Worm (Caenorhabditis elegans) whole organism, late embryonic: ENCODE results near the gene F57F4.1.

ENCODE experiments used
- C08G9.2 ChIP-seq: sonication (generic microtip); optimal IDR thresholded peaks from 2 replicates; lab custom pipeline; 2016; ENCODE audit warnings: mild to moderate bottlenecking, missing genetic modification characterization, moderate library complexity, missing compliant biosample characterization
- C38D4.7 ChIP-seq: fragments of 200-800 bp; sonication (Bioruptor generic); optimal IDR thresholded peaks from 2 replicates; lab custom pipeline; 2018; ENCODE audit warnings: mild to moderate bottlenecking, missing genetic modification characterization, moderate library complexity, missing compliant biosample characterization
- K09A11.1 ChIP-seq: sonication (generic microtip); optimal IDR thresholded peaks from 2 replicates; lab custom pipeline; 2017; ENCODE audit warnings: antibody characterized with exemption, mild to moderate bottlenecking, missing genetic modification characterization, missing compliant biosample characterization; ENCODE audit not compliant: insufficient read depth
- Y22D7AL.16 ChIP-seq: sonication (generic microtip); optimal IDR thresholded peaks from 2 replicates; lab custom pipeline; 2016; ENCODE audit warnings: missing genetic modification characterization, missing compliant biosample characterization
- ceh-14 ChIP-seq: sonication (generic microtip); optimal IDR thresholded peaks from 2 replicates; lab custom pipeline; 2016; ENCODE audit warnings: missing genotype, missing genetic modification characterization, missing compliant biosample characterization
- ceh-2 ChIP-seq: sonication (generic microtip); optimal IDR thresholded peaks from 2 replicates; lab custom pipeline; 2016; ENCODE audit warnings: missing genotype, missing genetic modification characterization, missing compliant biosample characterization
- ceh-24 ChIP-seq: sonication (generic microtip); optimal IDR thresholded peaks from 2 replicates; lab custom pipeline; 2016; ENCODE audit warnings: mild to moderate bottlenecking, missing genetic modification characterization, missing compliant biosample characterization
- ceh-30 ChIP-seq: fragments of 150-350 bp; optimal IDR thresholded peaks from 2 replicates; lab custom pipeline; 2014; ENCODE audit warnings: missing biosample characterization, missing genetic modification characterization
- ceh-45 ChIP-seq: fragments of 200-800 bp; sonication (Bioruptor generic); IDR thresholded peaks from 2 replicates; pipeline ENCODE4 v1.3.6; 2022; ENCODE audit warnings: missing genetic modification reagents, missing genetic modification characterization, missing compliant biosample characterization
- ceh-48 ChIP-seq: sonication (generic microtip); optimal IDR thresholded peaks from 2 replicates; lab custom pipeline; 2016; ENCODE audit warnings: missing genetic modification characterization, inconsistent platforms, missing compliant biosample characterization
- ceh-9 ChIP-seq: sonication (generic microtip); optimal IDR thresholded peaks from 2 replicates; lab custom pipeline; 2016; ENCODE audit warnings: mild to moderate bottlenecking, missing genetic modification characterization, inconsistent platforms, missing compliant biosample characterization
- che-1 ChIP-seq: sonication (generic microtip); optimal IDR thresholded peaks from 2 replicates; lab custom pipeline; 2016; ENCODE audit warnings: mild to moderate bottlenecking, missing genetic modification characterization, missing compliant biosample characterization
- dve-1 ChIP-seq: sonication (generic microtip); optimal IDR thresholded peaks from 2 replicates; lab custom pipeline; 2017; ENCODE audit warnings: antibody characterized with exemption, mild to moderate bottlenecking, missing genetic modification characterization, missing compliant biosample characterization
- elt-4 ChIP-seq: sonication (generic microtip); optimal IDR thresholded peaks from 2 replicates; lab custom pipeline; 2016; ENCODE audit warnings: missing genetic modification characterization, missing compliant biosample characterization
- eyg-1 ChIP-seq: sonication (generic microtip); optimal IDR thresholded peaks from 2 replicates; lab custom pipeline; 2016; ENCODE audit warnings: missing genotype, missing genetic modification characterization, missing compliant biosample characterization
- fax-1 ChIP-seq: sonication (generic microtip); optimal IDR thresholded peaks from 2 replicates; lab custom pipeline; 2016; ENCODE audit warnings: missing genotype, missing genetic modification characterization, missing compliant biosample characterization
- hlh-15 ChIP-seq: sonication (generic microtip); optimal IDR thresholded peaks from 2 replicates; lab custom pipeline; 2016; ENCODE audit warnings: missing genetic modification characterization, missing compliant biosample characterization
- hlh-30 ChIP-seq: sonication (generic microtip); optimal IDR thresholded peaks from 2 replicates; lab custom pipeline; 2017; ENCODE audit warnings: antibody characterized with exemption, missing genetic modification characterization, missing compliant biosample characterization; ENCODE audit not compliant: insufficient read depth
- hlh-6 ChIP-seq: sonication (generic microtip); optimal IDR thresholded peaks from 2 replicates; lab custom pipeline; 2016; ENCODE audit warnings: missing genotype, missing genetic modification characterization, missing compliant biosample characterization
- lim-6 ChIP-seq: sonication (generic microtip); optimal IDR thresholded peaks from 2 replicates; lab custom pipeline; 2016; ENCODE audit warnings: missing genetic modification characterization, missing compliant biosample characterization
- mec-3 ChIP-seq: sonication (generic microtip); optimal IDR thresholded peaks from 2 replicates; lab custom pipeline; 2016; ENCODE audit warnings: borderline replicate concordance, missing genetic modification characterization, missing compliant biosample characterization
- nfya-1 ChIP-seq: sonication (generic microtip); optimal IDR thresholded peaks from 2 replicates; lab custom pipeline; 2017; ENCODE audit warnings: missing genetic modification characterization, mild to moderate bottlenecking, missing compliant biosample characterization, antibody characterized with exemption, moderate library complexity
- odd-2 ChIP-seq: sonication (generic microtip); optimal IDR thresholded peaks from 2 replicates; lab custom pipeline; 2017; ENCODE audit warnings: antibody characterized with exemption, mild to moderate bottlenecking, missing genetic modification characterization, missing compliant biosample characterization
- pag-3 ChIP-seq: sonication (generic microtip); optimal IDR thresholded peaks from 2 replicates; lab custom pipeline; 2016; ENCODE audit warnings: missing compliant biosample characterization, missing genetic modification characterization, borderline replicate concordance
- pat-9 ChIP-seq: fragments of 200-800 bp; sonication (Bioruptor generic); optimal IDR thresholded peaks from 2 replicates; lab custom pipeline; 2018; ENCODE audit warnings: mild to moderate bottlenecking, missing genetic modification characterization, moderate library complexity, missing compliant biosample characterization
- pha-2 ChIP-seq: sonication (generic microtip); optimal IDR thresholded peaks from 2 replicates; lab custom pipeline; 2017; ENCODE audit warnings: mild to moderate bottlenecking, missing genetic modification characterization, missing compliant biosample characterization
- pha-4 ChIP-seq: fragments of 150-350 bp; optimal IDR thresholded peaks from 2 replicates; lab custom pipeline; 2018; ENCODE audit warnings: missing biosample characterization, missing genetic modification reagents, missing genetic modification characterization
- ref-2 ChIP-seq: sonication (generic microtip); optimal IDR thresholded peaks from 2 replicates; lab custom pipeline; 2016; ENCODE audit warnings: missing genetic modification characterization, missing compliant biosample characterization
- rnt-1 ChIP-seq: sonication (generic microtip); optimal IDR thresholded peaks from 2 replicates; lab custom pipeline; 2016; ENCODE audit warnings: missing genetic modification characterization, missing compliant biosample characterization
- sox-2 ChIP-seq: fragments of 200-800 bp; sonication (Bioruptor generic); IDR thresholded peaks from 2 replicates; pipeline ENCODE4 v1.3.6; 2022; ENCODE audit warnings: missing genetic modification reagents, missing genetic modification characterization, missing compliant biosample characterization
- syd-9 ChIP-seq: sonication (generic microtip); optimal IDR thresholded peaks from 2 replicates; lab custom pipeline; 2016; ENCODE audit warnings: mild to moderate bottlenecking, missing genetic modification characterization, moderate library complexity, missing compliant biosample characterization
- tbx-2 ChIP-seq: sonication (generic microtip); optimal IDR thresholded peaks from 2 replicates; lab custom pipeline; 2016; ENCODE audit warnings: missing genetic modification characterization, missing compliant biosample characterization
- unc-55 ChIP-seq: sonication (generic microtip); optimal IDR thresholded peaks from 2 replicates; lab custom pipeline; 2017; ENCODE audit warnings: missing biosample characterization, missing genetic modification reagents, missing genetic modification characterization
- unc-86 ChIP-seq: sonication (generic microtip); optimal IDR thresholded peaks from 2 replicates; lab custom pipeline; 2016; ENCODE audit warnings: missing genetic modification characterization, missing compliant biosample characterization
- zip-5 ChIP-seq: sonication (generic microtip); optimal IDR thresholded peaks from 2 replicates; lab custom pipeline; 2016; ENCODE audit warnings: missing genetic modification characterization, missing compliant biosample characterization

Gene F57F4.1

DNA sequence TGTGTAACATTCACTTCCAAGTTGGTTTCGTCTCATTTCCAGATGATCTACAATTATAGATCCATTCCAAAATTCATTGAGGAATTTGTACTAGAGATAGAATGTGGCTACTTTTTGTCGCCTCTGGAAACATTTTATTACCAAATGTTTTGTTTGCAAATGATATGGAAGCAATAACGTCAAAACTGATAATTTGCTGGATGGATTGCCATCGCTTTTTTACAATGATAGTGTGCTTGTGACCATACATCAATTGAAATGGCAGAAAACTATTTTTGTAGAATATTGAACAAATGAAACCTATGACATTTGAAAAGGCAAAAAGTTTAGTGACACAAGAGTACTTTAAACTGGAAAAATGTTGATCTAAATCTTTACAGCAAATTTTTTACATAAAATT lies 24.2 kb downstream of the F57F4.1 start:
- TF ChIP-seq C08G9.2 (tag; lab: Kevin White, UChicago) (no peak), C38D4.7 (GFP tag; lab: Kevin White, UChicago) (no peak), ceh-24 (no peak), ref-2 (no peak), elt-4 (no peak), hlh-15 (tag; lab: Kevin White, UChicago) (no peak)
- TF ChIP-seq, all 69 proteins: peak for 0

DNA sequence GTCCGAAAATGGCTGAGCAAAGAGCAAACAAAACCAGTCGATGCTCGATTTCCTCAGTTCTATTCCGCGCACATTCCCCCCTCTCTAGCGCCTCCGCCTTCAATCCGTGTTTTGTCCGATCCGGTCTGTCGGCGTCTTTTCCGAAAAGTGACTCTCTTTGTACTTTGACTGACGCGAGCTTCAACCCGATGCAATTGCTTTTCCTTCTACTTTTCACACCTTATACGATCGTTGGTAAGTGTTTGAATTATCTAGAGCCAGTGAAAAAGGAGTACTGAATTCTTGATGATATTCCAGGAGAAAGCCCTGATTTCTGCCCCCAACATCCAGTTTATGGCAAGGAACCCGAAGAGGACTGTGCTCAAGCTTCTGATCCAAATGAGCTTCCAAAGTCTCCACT lies 24.7 kb downstream of the F57F4.1 start, which contains the start of gene cht-6:
TSS of gene cht-6 (plus strand) at position 9 of the 400 bp plus-strand sequence.
- TF ChIP-seq ceh-9 (no peak), ceh-2 (tag; lab: Kevin White, UChicago) (no peak), pag-3 (tag; lab: Kevin White, UChicago) (no peak), ceh-30 (tag; lab: Kevin White, UChicago) (no peak), nfya-1 (tag; lab: Kevin White, UChicago) (no peak), ceh-45 (GFP tag; lab: Robert Waterston, UW) (no peak), che-1 (tag; lab: Kevin White, UChicago) (no peak), ceh-14 (tag; lab: Kevin White, UChicago) (no peak), odd-2 (tag; lab: Kevin White, UChicago) (no peak), ceh-24 (no peak), lim-6 (tag; lab: Kevin White, UChicago) (no peak), C08G9.2 (tag; lab: Kevin White, UChicago) (no peak), hlh-6 (tag; lab: Kevin White, UChicago) (no peak), unc-55 (GFP tag; lab: Kevin White, UChicago) (no peak), dve-1 (tag; lab: Kevin White, UChicago) (no peak), ceh-48 (tag; lab: Kevin White, UChicago) (no peak)

ce11 chrV:6424055-6424454 lies 33.8 kb downstream of the F57F4.1 start, which contains the start of gene urb-1:
Gene urb-1 (minus strand): TSS chrV:6424155.
- TF ChIP-seq unc-55 (GFP tag; lab: Kevin White, UChicago) (no peak), elt-4 (no peak), sox-2 (GFP tag; lab: Robert Waterston, UW) (no peak), hlh-6 (tag; lab: Kevin White, UChicago) (no peak), syd-9 (tag; lab: Kevin White, UChicago) (no peak), tbx-2 (tag; lab: Kevin White, UChicago) (no peak), Y22D7AL.16 (tag; lab: Kevin White, UChicago) (no peak), fax-1 (tag; lab: Kevin White, UChicago) (no peak), pat-9 (no peak), hlh-30 (no peak), lim-6 (tag; lab: Kevin White, UChicago) (no peak), mec-3 (tag; lab: Kevin White, UChicago) (no peak), pag-3 (tag; lab: Kevin White, UChicago) (no peak), pha-4 (tag; lab: Kevin White, UChicago) (no peak), ceh-45 (GFP tag; lab: Robert Waterston, UW) (no peak), nfya-1 (tag; lab: Kevin White, UChicago) (no peak), pha-2 (no peak), ref-2 (no peak)

- TF ChIP-seq eyg-1 (tag; lab: Kevin White, UChicago) (no peak), ceh-14 (tag; lab: Kevin White, UChicago) (no peak), che-1 (tag; lab: Kevin White, UChicago) (no peak), ceh-48 (tag; lab: Kevin White, UChicago) (no peak), K09A11.1 (tag; lab: Kevin White, UChicago) (no peak), sox-2 (GFP tag; lab: Robert Waterston, UW) (no peak), zip-5 (tag; lab: Kevin White, UChicago) (no peak), ceh-2 (tag; lab: Kevin White, UChicago) (no peak), lim-6 (tag; lab: Kevin White, UChicago) (no peak), dve-1 (tag; lab: Kevin White, UChicago) (no peak), pha-4 (tag; lab: Kevin White, UChicago) (no peak), rnt-1 (tag; lab: Kevin White, UChicago) (no peak), ceh-9 (no peak), unc-86 (tag; lab: Kevin White, UChicago) (no peak)
Measured at ce11 chrV:6425927-6426326, 35.7 kb downstream of the F57F4.1 start, which contains the start of gene T05H4.11. Gene T05H4.11 (minus strand): TSS chrV:6426261.
